Worm (Caenorhabditis elegans) whole organism, L1 larva: ENCODE results near the gene T05G5.4.

ENCODE experiments used
- alr-1 ChIP-seq: fragments of 200-800 bp; sonication (Bioruptor generic); optimal IDR thresholded peaks from 2 replicates; lab custom pipeline; 2018; ENCODE audit warnings: borderline replicate concordance, mild to moderate bottlenecking, missing genetic modification characterization, missing compliant biosample characterization
- aly-2 ChIP-seq: fragments of 150-350 bp; optimal IDR thresholded peaks from 2 replicates; lab custom pipeline; 2014; ENCODE audit warnings: missing biosample characterization, missing genetic modification characterization
- ama-1 ChIP-seq: fragments of 150-350 bp; optimal IDR thresholded peaks from 2 replicates; lab custom pipeline; 2014
- ceh-82 ChIP-seq, 3 experiments: fragments of 150-350 bp in 1 of 3; sonication (generic microtip) in 2 of 3; optimal IDR thresholded peaks; 2 replicates each; lab custom pipeline; 2014 to 2017; ENCODE audit warnings: missing biosample characterization in 3 of 3, missing genetic modification characterization in 3 of 3
- efl-1 ChIP-seq, 4 experiments: fragments of 150-350 bp; optimal IDR thresholded peaks in 3 of 4; peaks in 1 of 4; 1 replicate in 1 of 4; 2 replicates in 3 of 4; lab custom pipeline; 2014; ENCODE audit warnings: missing biosample characterization in 2 of 4, missing genetic modification characterization in 2 of 4, missing genetic modification reagents in 2 of 4
- efl-3 ChIP-seq: fragments of 200-800 bp; sonication (Bioruptor generic); optimal IDR thresholded peaks from 2 replicates; lab custom pipeline; 2018; ENCODE audit warnings: mild to moderate bottlenecking, missing genetic modification characterization, missing compliant biosample characterization
- elt-2 ChIP-seq: sonication (generic microtip); optimal IDR thresholded peaks from 2 replicates; lab custom pipeline; 2016; ENCODE audit warnings: missing genetic modification characterization, mild to moderate bottlenecking, inconsistent platforms, missing compliant biosample characterization, missing genetic modification reagents
- elt-3 ChIP-seq, 6 experiments: fragments of 150-350 bp in 1 of 6; sonication (generic microtip); optimal IDR thresholded peaks; 2 replicates each; lab custom pipeline; 2017 to 2018; ENCODE audit warnings: missing biosample characterization in 6 of 6, missing genetic modification characterization in 6 of 6, inconsistent platforms in 1 of 6
- fkh-4 ChIP-seq: sonication (generic microtip); optimal IDR thresholded peaks from 2 replicates; lab custom pipeline; 2016; ENCODE audit warnings: missing compliant biosample characterization, missing genetic modification characterization, borderline replicate concordance
- irx-1 ChIP-seq: sonication (generic microtip); optimal IDR thresholded peaks from 2 replicates; lab custom pipeline; 2016; ENCODE audit warnings: missing genetic modification characterization, missing compliant biosample characterization
- isw-1 ChIP-seq: fragments of 200-800 bp; sonication (Bioruptor generic); IDR thresholded peaks from 2 replicates; pipeline ENCODE4 v1.3.6; 2022; ENCODE audit warnings: missing genetic modification characterization, missing compliant biosample characterization
- lin-14 ChIP-seq: fragments of 200-800 bp; sonication (Bioruptor generic); optimal IDR thresholded peaks from 2 replicates; lab custom pipeline; 2018; ENCODE audit warnings: mild to moderate bottlenecking, missing genetic modification characterization, moderate library complexity, missing compliant biosample characterization
- lin-15B ChIP-seq: fragments of 150-350 bp; sonication (generic microtip); optimal IDR thresholded peaks from 3 replicates; lab custom pipeline; 2014; ENCODE audit warnings: missing biosample characterization, missing genetic modification characterization
- lin-35 ChIP-seq, 2 experiments: fragments of 150-350 bp; optimal IDR thresholded peaks; 2 replicates each; lab custom pipeline; 2014; ENCODE audit warnings: missing biosample characterization in 2 of 2, missing genetic modification characterization in 2 of 2, missing genetic modification reagents in 2 of 2
- lin-39 ChIP-seq: fragments of 150-350 bp; optimal IDR thresholded peaks from 2 replicates; lab custom pipeline; 2014; ENCODE audit warnings: missing biosample characterization, missing genetic modification reagents, missing genetic modification characterization
- lir-3 ChIP-seq: sonication (generic microtip); optimal IDR thresholded peaks from 2 replicates; lab custom pipeline; 2016; ENCODE audit warnings: mild to moderate bottlenecking, missing genetic modification characterization, moderate library complexity, missing compliant biosample characterization; ENCODE audit not compliant: poor library complexity
- lsy-2 ChIP-seq, 2 experiments: fragments of 150-350 bp; optimal IDR thresholded peaks; 2 replicates each; lab custom pipeline; 2014; ENCODE audit warnings: missing biosample characterization in 2 of 2, missing genetic modification characterization in 2 of 2
- mep-1 ChIP-seq: fragments of 150-350 bp; optimal IDR thresholded peaks from 2 replicates; lab custom pipeline; 2014; ENCODE audit warnings: missing biosample characterization, missing genetic modification characterization
- nhr-11 ChIP-seq: fragments of 150-350 bp; optimal IDR thresholded peaks from 2 replicates; lab custom pipeline; 2014; ENCODE audit warnings: missing biosample characterization, missing genetic modification characterization
- nhr-12 ChIP-seq: sonication (generic microtip); optimal IDR thresholded peaks from 2 replicates; lab custom pipeline; 2017; ENCODE audit warnings: missing biosample characterization, missing genetic modification characterization
- nhr-19 ChIP-seq: fragments of 200-800 bp; sonication (Bioruptor generic); conservative IDR thresholded peaks from 2 replicates; pipeline ENCODE4 v1.3.6; 2022; ENCODE audit warnings: missing genetic modification characterization, missing compliant biosample characterization
- nhr-20 ChIP-seq: sonication (generic microtip); optimal IDR thresholded peaks from 2 replicates; lab custom pipeline; 2016; ENCODE audit warnings: mild to moderate bottlenecking, missing genetic modification characterization, missing compliant biosample characterization
- nhr-47 ChIP-seq: sonication (generic microtip); optimal IDR thresholded peaks from 2 replicates; lab custom pipeline; 2016; ENCODE audit warnings: mild to moderate bottlenecking, missing genetic modification characterization, moderate library complexity, missing compliant biosample characterization
- nhr-71 ChIP-seq: sonication (generic microtip); optimal IDR thresholded peaks from 2 replicates; lab custom pipeline; 2016; ENCODE audit warnings: mild to moderate bottlenecking, missing genetic modification characterization, moderate library complexity, missing compliant biosample characterization
- nhr-76 ChIP-seq: sonication (generic microtip); optimal IDR thresholded peaks from 2 replicates; lab custom pipeline; 2017; ENCODE audit warnings: missing biosample characterization, missing genetic modification characterization
- nhr-84 ChIP-seq: sonication (generic microtip); optimal IDR thresholded peaks from 2 replicates; lab custom pipeline; 2017; ENCODE audit warnings: missing biosample characterization, missing genetic modification characterization
- nhr-85 ChIP-seq: sonication (generic microtip); peaks from one replicate; lab custom pipeline; 2016; ENCODE audit warnings: missing genetic modification characterization, inconsistent platforms, missing compliant biosample characterization
- nhr-90 ChIP-seq: sonication (generic microtip); optimal IDR thresholded peaks from 2 replicates; lab custom pipeline; 2016; ENCODE audit warnings: mild to moderate bottlenecking, missing genetic modification characterization, missing compliant biosample characterization; ENCODE audit not compliant: poor library complexity
- pag-3 ChIP-seq: sonication (generic microtip); optimal IDR thresholded peaks from 2 replicates; lab custom pipeline; 2017; ENCODE audit warnings: missing genetic modification characterization, mild to moderate bottlenecking, missing compliant biosample characterization, antibody characterized with exemption, borderline replicate concordance; ENCODE audit not compliant: insufficient read depth
- pqm-1 ChIP-seq: sonication (generic microtip); optimal IDR thresholded peaks from 3 replicates; lab custom pipeline; 2017; ENCODE audit warnings: missing biosample characterization, missing genetic modification characterization
- snu-23 ChIP-seq: sonication (generic microtip); optimal IDR thresholded peaks from 2 replicates; lab custom pipeline; 2016; ENCODE audit warnings: missing genetic modification characterization, missing compliant biosample characterization
- tbx-2 ChIP-seq: sonication (generic microtip); optimal IDR thresholded peaks from 2 replicates; lab custom pipeline; 2016; ENCODE audit warnings: missing genetic modification characterization, missing compliant biosample characterization
- unc-130 ChIP-seq: fragments of 150-350 bp; optimal IDR thresholded peaks from 2 replicates; lab custom pipeline; 2017; ENCODE audit warnings: missing biosample characterization, missing genetic modification characterization, inconsistent platforms
- unc-86 ChIP-seq: sonication (generic microtip); optimal IDR thresholded peaks from 2 replicates; lab custom pipeline; 2016; ENCODE audit warnings: missing genetic modification characterization, missing compliant biosample characterization
- ztf-4 ChIP-seq: fragments of 150-350 bp; optimal IDR thresholded peaks from 2 replicates; lab custom pipeline; 2014; ENCODE audit warnings: missing biosample characterization, missing genetic modification characterization

T05G5.4 gene

ce11 chrIII:9783133-9783590, 34.4 kb downstream of the T05G5.4 start:
- TF ChIP-seq nhr-71 (tag; lab: Kevin White, UChicago) (peak; percentile 32), nhr-47 (peak; percentile 33), ztf-4 (peak; percentile 43), nhr-85 (tag; lab: Kevin White, UChicago) (peak; percentile 23), lir-3 (tag; lab: Kevin White, UChicago) (no peak), lsy-2 (tag; optimal IDR thresholded peaks at IDR 0.05; lab: Kevin White, UChicago) (peak in 1 of 2 experiments; percentile 37), nhr-20 (tag; lab: Kevin White, UChicago) (peak; percentile 6), isw-1 (no peak), aly-2 (tag; lab: Kevin White, UChicago) (peak; percentile 51), pqm-1 (tag; lab: Kevin White, UChicago) (no peak), lin-35 (GFP tag; optimal IDR thresholded peaks at IDR 0.05; lab: Kevin White, UChicago) (peak in 1 of 2 experiments; percentile 4), unc-86 (tag; lab: Kevin White, UChicago) (no peak), elt-3 (tag; optimal IDR thresholded peaks at IDR 0.05; lab: Kevin White, UChicago) (peak in 1 of 6 experiments; percentile 16), lin-39 (tag; lab: Kevin White, UChicago) (no peak), nhr-12 (tag; lab: Kevin White, UChicago) (no peak), irx-1 (no peak), lin-15B (tag; lab: Kevin White, UChicago) (no peak), efl-1 (optimal IDR thresholded peaks at IDR 0.05; lab: Kevin White, UChicago) (peak in 1 of 2 experiments; percentile 7), efl-1 (GFP tag; optimal IDR thresholded peaks at IDR 0.05 in 1 of 2; lab: Kevin White, UChicago) (no peak), nhr-90 (tag; lab: Kevin White, UChicago) (peak; percentile 36), nhr-19 (GFP tag; lab: Robert Waterston, UW) (peak; percentile 37), elt-2 (tag; lab: Kevin White, UChicago) (peak; percentile 19), pag-3 (tag; lab: Kevin White, UChicago) (no peak), nhr-76 (tag; lab: Kevin White, UChicago) (no peak), efl-3 (GFP tag; lab: Kevin White, UChicago) (no peak), ama-1 (peak; percentile 33), snu-23 (GFP tag; lab: Kevin White, UChicago) (peak; percentile 9)
- TF ChIP-seq, all 84 proteins: peak for 15

ce11 chrIII:9786776-9787175, 38.0 kb downstream of the T05G5.4 start:
- TF ChIP-seq ceh-82 (tag; optimal IDR thresholded peaks at IDR 0.05; lab: Kevin White, UChicago) = no peak
- TF ChIP-seq lin-15B (tag; lab: Kevin White, UChicago) = no peak
- peak in 1 of 2 experiments; percentile 15 for TF ChIP-seq lin-35 (GFP tag; optimal IDR thresholded peaks at IDR 0.05; lab: Kevin White, UChicago)
- TF ChIP-seq snu-23 (GFP tag; lab: Kevin White, UChicago) = no peak
- no peak for TF ChIP-seq nhr-84 (tag; lab: Kevin White, UChicago)
- TF ChIP-seq elt-2 (tag; lab: Kevin White, UChicago) = peak; percentile 56

DNA sequence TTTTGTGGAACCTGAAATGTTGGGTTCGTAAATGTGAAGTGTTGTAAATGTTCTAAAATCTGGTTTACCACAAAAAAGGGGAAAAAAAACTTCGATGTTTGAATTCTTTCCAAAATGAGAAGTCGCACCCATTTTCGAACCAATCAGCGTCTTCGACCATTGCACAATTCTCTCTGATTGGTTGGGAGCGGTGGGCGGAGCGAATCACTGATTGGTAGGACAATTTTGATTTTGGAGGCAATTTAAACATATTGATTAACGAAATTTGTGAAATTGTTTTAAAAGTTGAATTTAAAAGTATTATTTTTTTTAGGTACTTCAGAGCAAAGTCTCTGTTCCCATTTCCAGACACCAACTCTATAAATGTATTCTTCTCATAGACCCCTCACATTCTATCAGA, 40.3 kb downstream of the T05G5.4 start:
- TF ChIP-seq tbx-2 (no peak), efl-1 (optimal IDR thresholded peaks at IDR 0.05; lab: Kevin White, UChicago) (no peak), efl-1 (GFP tag; optimal IDR thresholded peaks at IDR 0.05 in 1 of 2; lab: Kevin White, UChicago) (peak in 1 of 2 experiments; percentile 51)

- no peak for TF ChIP-seq nhr-90 (tag; lab: Kevin White, UChicago)
- no peak for TF ChIP-seq fkh-4 (tag; lab: Kevin White, UChicago)
- TF ChIP-seq nhr-11 (tag; lab: Kevin White, UChicago) = no peak
- TF ChIP-seq unc-130 (tag; lab: Kevin White, UChicago) = no peak
- no peak for TF ChIP-seq lin-14
- no peak for TF ChIP-seq nhr-85 (tag; lab: Kevin White, UChicago)
- no peak for TF ChIP-seq mep-1 (tag; lab: Kevin White, UChicago)
- no peak for TF ChIP-seq alr-1
Observed at ce11 chrIII:9789607-9790073, 40.9 kb downstream of the T05G5.4 start, which contains the start of gene R10E11.5. Gene R10E11.5, minus strand, starts transcription at chrIII:9789657.
